Worm (Caenorhabditis elegans) whole organism, L4/young adult: ENCODE results near the gene mon-2.

ENCODE experiments used
- W03F9.2 ChIP-seq: fragments of 150-350 bp; optimal IDR thresholded peaks from 2 replicates; lab custom pipeline; 2014; ENCODE audit warnings: missing biosample characterization, missing genetic modification characterization
- dao-5 ChIP-seq: sonication (generic microtip); optimal IDR thresholded peaks from 2 replicates; lab custom pipeline; 2016; ENCODE audit warnings: missing genotype, missing genetic modification characterization, moderate library complexity, missing compliant biosample characterization
- him-1 ChIP-seq: sonication (generic microtip); optimal IDR thresholded peaks from 2 replicates; lab custom pipeline; 2016; ENCODE audit warnings: missing genotype, missing genetic modification reagents, missing genetic modification characterization, missing compliant biosample characterization

- TF ChIP-seq dao-5 (no peak), him-1 (no peak), W03F9.2 (tag; lab: Kevin White, UChicago) (no peak)
These were observed 53.0 kb downstream of the mon-2 start for ce11 chrIV:12149609-12150008.
